Worm (Caenorhabditis elegans) whole organism, L2 larva: ENCODE measurements around the gene cat-4.

ENCODE experiments used
- R02D3.7 ChIP-seq: fragments of 150-350 bp; optimal IDR thresholded peaks from 2 replicates; lab custom pipeline; 2014; ENCODE audit warnings: missing biosample characterization, missing genetic modification characterization
- aly-2 ChIP-seq: fragments of 150-350 bp; optimal IDR thresholded peaks from 2 replicates; lab custom pipeline; 2014; ENCODE audit warnings: missing biosample characterization, missing genetic modification characterization
- fos-1 ChIP-seq: fragments of 150-350 bp; optimal IDR thresholded peaks from 2 replicates; lab custom pipeline; 2014; ENCODE audit warnings: missing biosample characterization, missing genetic modification characterization
- lin-11 ChIP-seq: fragments of 150-350 bp; sonication (generic microtip); optimal IDR thresholded peaks from 2 replicates; lab custom pipeline; 2014; ENCODE audit warnings: missing biosample characterization, missing genetic modification characterization, inconsistent platforms, mixed read lengths
- mdl-1 ChIP-seq, 2 experiments: fragments of 150-350 bp in 1 of 2; sonication (generic microtip) in 1 of 2; optimal IDR thresholded peaks; 2 replicates each; lab custom pipeline; 2017; ENCODE audit warnings: missing biosample characterization in 2 of 2, missing genetic modification characterization in 2 of 2
- skn-1 ChIP-seq: sonication (generic microtip); optimal IDR thresholded peaks from 2 replicates; lab custom pipeline; 2017; ENCODE audit warnings: missing biosample characterization, missing genetic modification characterization
- snpc-4 ChIP-seq: fragments of 150-350 bp; optimal IDR thresholded peaks from 2 replicates; lab custom pipeline; 2014; ENCODE audit warnings: missing biosample characterization, missing genetic modification characterization
- zag-1 ChIP-seq: fragments of 150-350 bp; optimal IDR thresholded peaks from 2 replicates; lab custom pipeline; 2014; ENCODE audit warnings: missing biosample characterization, missing genetic modification characterization
- ztf-11 ChIP-seq: sonication (generic microtip); optimal IDR thresholded peaks from 2 replicates; lab custom pipeline; 2017; ENCODE audit warnings: missing biosample characterization, missing genetic modification characterization

DNA sequence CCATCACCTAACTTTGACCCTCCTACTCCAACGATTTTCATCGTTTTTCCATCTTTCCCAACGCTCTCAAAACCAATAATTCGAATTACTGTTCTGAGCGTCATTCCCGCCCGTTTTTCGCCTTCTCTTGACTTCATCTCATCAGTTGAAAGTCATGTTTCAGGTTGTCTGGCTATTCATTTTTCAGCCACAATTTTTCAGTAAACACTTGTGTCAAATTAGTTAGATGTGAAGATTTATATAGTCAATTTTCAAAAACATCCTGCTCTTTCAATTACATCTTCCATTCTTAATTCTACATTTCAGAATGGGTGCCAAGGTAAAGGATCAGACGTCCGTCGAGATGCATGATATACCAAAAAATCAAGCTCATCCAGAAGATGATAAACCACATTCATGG lies 7.9 kb downstream of the cat-4 start, which contains the start of gene del-6:
- TF ChIP-seq fos-1 (no peak), aly-2 (tag; lab: Kevin White, UChicago) (no peak), snpc-4 (tag; lab: Kevin White, UChicago) (no peak), lin-11 (tag; lab: Kevin White, UChicago) (no peak), ztf-11 (no peak), zag-1 (tag; lab: Kevin White, UChicago) (no peak), R02D3.7 (tag; lab: Kevin White, UChicago) (no peak), mdl-1 (tag; optimal IDR thresholded peaks at IDR 0.05; lab: Kevin White, UChicago) (no peak), skn-1 (tag; lab: Kevin White, UChicago) (no peak)
